Worm (Caenorhabditis elegans) whole organism, L4 larva: ENCODE data around the gene srz-12.

Source experiments
- F26F4.8 ChIP-seq: fragments of 200-800 bp; sonication (Bioruptor generic); conservative IDR thresholded peaks from 2 replicates; pipeline ENCODE4 v1.3.6; 2022; ENCODE audit warnings: missing genetic modification characterization, missing compliant biosample characterization
- F37D6.2 ChIP-seq: sonication (generic microtip); optimal IDR thresholded peaks from 2 replicates; lab custom pipeline; 2016; ENCODE audit warnings: mild to moderate bottlenecking, missing genetic modification characterization, missing compliant biosample characterization
- R02D3.7 ChIP-seq: fragments of 150-350 bp; sonication (generic microtip); optimal IDR thresholded peaks from 3 replicates; lab custom pipeline; 2014; ENCODE audit warnings: missing biosample characterization, missing genetic modification characterization
- T20F7.1 ChIP-seq: fragments of 200-800 bp; sonication (Bioruptor generic); optimal IDR thresholded peaks from 2 replicates; lab custom pipeline; 2018; ENCODE audit warnings: mild to moderate bottlenecking, missing genetic modification characterization, missing compliant biosample characterization
- Y48G9A.11 ChIP-seq: fragments of 200-800 bp; sonication (Bioruptor generic); IDR thresholded peaks from 2 replicates; pipeline ENCODE4 v1.3.6; 2022; ENCODE audit warnings: missing genetic modification reagents, missing genetic modification characterization, missing compliant biosample characterization
- Y75B8A.6 ChIP-seq: fragments of 200-800 bp; sonication (Bioruptor generic); IDR thresholded peaks from 2 replicates; pipeline ENCODE4 v1.3.6; 2022; ENCODE audit warnings: missing genetic modification reagents, missing genetic modification characterization, missing compliant biosample characterization
- attf-4 ChIP-seq: sonication (generic microtip); optimal IDR thresholded peaks from 3 replicates; lab custom pipeline; 2017; ENCODE audit warnings: missing biosample characterization, missing genetic modification characterization
- cey-2 ChIP-seq: sonication (generic microtip); optimal IDR thresholded peaks from 3 replicates; lab custom pipeline; 2017; ENCODE audit warnings: missing genetic modification characterization, mild to moderate bottlenecking, missing compliant biosample characterization, antibody characterized with exemption, borderline replicate concordance; ENCODE audit not compliant: insufficient read depth
- ctbp-1 ChIP-seq: fragments of 200-800 bp; sonication (Bioruptor generic); IDR thresholded peaks from 2 replicates; pipeline ENCODE4 v1.3.6; 2022; ENCODE audit warnings: missing genetic modification reagents, missing genetic modification characterization, missing compliant biosample characterization
- daf-16 ChIP-seq, 3 experiments: sonication (generic microtip); optimal IDR thresholded peaks; 2 replicates each; lab custom pipeline; 2016 to 2017; ENCODE audit warnings: missing genetic modification characterization in 3 of 3, missing genetic modification reagents in 3 of 3, mild to moderate bottlenecking in 2 of 3, missing compliant biosample characterization in 2 of 3, missing biosample characterization in 1 of 3, moderate library complexity in 1 of 3
- daf-19 ChIP-seq: fragments of 200-800 bp; sonication (Bioruptor generic); conservative IDR thresholded peaks from 2 replicates; pipeline ENCODE4 v1.3.6; 2022; ENCODE audit warnings: missing genetic modification characterization, missing compliant biosample characterization
- dmd-6 ChIP-seq: fragments of 200-800 bp; sonication (Bioruptor generic); IDR thresholded peaks from 2 replicates; pipeline ENCODE4 v1.3.6; 2022; ENCODE audit warnings: missing genetic modification reagents, missing genetic modification characterization, missing compliant biosample characterization
- dve-1 ChIP-seq: sonication (generic microtip); optimal IDR thresholded peaks from 2 replicates; lab custom pipeline; 2017; ENCODE audit warnings: antibody characterized with exemption, mild to moderate bottlenecking, missing genetic modification characterization, missing compliant biosample characterization; ENCODE audit not compliant: insufficient read depth
- hif-1 ChIP-seq, 2 experiments: sonication (generic microtip); optimal IDR thresholded peaks; 2 replicates each; lab custom pipeline; 2016 to 2017; ENCODE audit warnings: missing compliant biosample characterization in 2 of 2, missing genetic modification characterization in 2 of 2, missing genetic modification reagents in 2 of 2, missing genotype in 2 of 2, mild to moderate bottlenecking in 1 of 2
- hlh-11 ChIP-seq: fragments of 200-800 bp; sonication (Bioruptor generic); optimal IDR thresholded peaks from 2 replicates; lab custom pipeline; 2018; ENCODE audit warnings: mild to moderate bottlenecking, missing genetic modification characterization, missing compliant biosample characterization
- hlh-30 ChIP-seq: sonication (generic microtip); optimal IDR thresholded peaks from 2 replicates; lab custom pipeline; 2017; ENCODE audit warnings: antibody characterized with exemption, mild to moderate bottlenecking, missing genetic modification characterization, missing compliant biosample characterization; ENCODE audit not compliant: insufficient read depth
- lin-29 ChIP-seq: fragments of 200-800 bp; sonication (Bioruptor generic); IDR thresholded peaks from 2 replicates; pipeline ENCODE4 v1.3.6; 2022; ENCODE audit warnings: missing genetic modification reagents, missing genetic modification characterization, missing compliant biosample characterization
- lin-39 ChIP-seq: fragments of 150-350 bp; optimal IDR thresholded peaks from 2 replicates; lab custom pipeline; 2014; ENCODE audit warnings: missing biosample characterization, missing genetic modification reagents, missing genetic modification characterization
- lir-3 ChIP-seq: sonication (generic microtip); optimal IDR thresholded peaks from 2 replicates; lab custom pipeline; 2016; ENCODE audit warnings: mild to moderate bottlenecking, missing genetic modification characterization, missing compliant biosample characterization
- lsy-2 ChIP-seq, 2 experiments: fragments of 150-350 bp in 1 of 2; sonication (generic microtip) in 1 of 2; optimal IDR thresholded peaks; 2 replicates each; lab custom pipeline; 2014 to 2017; ENCODE audit warnings: missing biosample characterization in 2 of 2, missing genetic modification characterization in 2 of 2
- mdl-1 ChIP-seq, 2 experiments: fragments of 150-350 bp in 1 of 2; sonication (generic microtip) in 1 of 2; optimal IDR thresholded peaks; 2 replicates each; lab custom pipeline; 2014 to 2017; ENCODE audit warnings: missing biosample characterization in 2 of 2, missing genetic modification characterization in 2 of 2
- mdt-29 ChIP-seq: fragments of 200-800 bp; sonication (Bioruptor generic); IDR thresholded peaks from 2 replicates; pipeline ENCODE4 v1.3.6; 2022; ENCODE audit warnings: missing genetic modification reagents, missing genetic modification characterization, missing compliant biosample characterization
- mep-1 ChIP-seq: fragments of 150-350 bp; sonication (generic microtip); optimal IDR thresholded peaks from 3 replicates; lab custom pipeline; 2014; ENCODE audit warnings: missing biosample characterization, missing genetic modification characterization
- nhr-11 ChIP-seq: fragments of 150-350 bp; optimal IDR thresholded peaks from 2 replicates; lab custom pipeline; 2014; ENCODE audit warnings: missing biosample characterization, missing genetic modification characterization
- nhr-237 ChIP-seq: sonication (generic microtip); optimal IDR thresholded peaks from 2 replicates; lab custom pipeline; 2017; ENCODE audit warnings: missing biosample characterization, missing genetic modification characterization
- nhr-25 ChIP-seq: sonication (generic microtip); optimal IDR thresholded peaks from 2 replicates; lab custom pipeline; 2017; ENCODE audit warnings: missing genetic modification characterization, mild to moderate bottlenecking, missing compliant biosample characterization, antibody characterized with exemption, moderate library complexity, borderline replicate concordance; ENCODE audit not compliant: insufficient read depth
- nhr-28 ChIP-seq: fragments of 150-350 bp; optimal IDR thresholded peaks from 2 replicates; lab custom pipeline; 2014; ENCODE audit warnings: missing biosample characterization, missing genetic modification characterization
- nhr-48 ChIP-seq: sonication (generic microtip); optimal IDR thresholded peaks from 2 replicates; lab custom pipeline; 2016; ENCODE audit warnings: mild to moderate bottlenecking, missing genetic modification characterization, missing compliant biosample characterization
- nhr-6 ChIP-seq: fragments of 150-350 bp; optimal IDR thresholded peaks from 2 replicates; lab custom pipeline; 2014; ENCODE audit warnings: missing biosample characterization, missing genetic modification characterization
- nhr-76 ChIP-seq: fragments of 150-350 bp; optimal IDR thresholded peaks from 2 replicates; lab custom pipeline; 2014; ENCODE audit warnings: missing biosample characterization, missing genetic modification characterization
- pqm-1 ChIP-seq: sonication (generic microtip); optimal IDR thresholded peaks from 2 replicates; lab custom pipeline; 2017; ENCODE audit warnings: missing biosample characterization, missing genetic modification characterization
- rbr-2 ChIP-seq: sonication (generic microtip); optimal IDR thresholded peaks from 2 replicates; lab custom pipeline; 2016; ENCODE audit warnings: missing genotype, missing genetic modification characterization, missing compliant biosample characterization
- saeg-2 ChIP-seq: fragments of 200-800 bp; sonication (Bioruptor generic); IDR thresholded peaks from 2 replicates; pipeline ENCODE4 v1.3.6; 2022; ENCODE audit warnings: missing genetic modification reagents, missing genetic modification characterization, missing compliant biosample characterization
- snpc-1.2 ChIP-seq: fragments of 200-800 bp; sonication (Bioruptor generic); IDR thresholded peaks from 2 replicates; pipeline ENCODE4 v1.3.6; 2022; ENCODE audit warnings: missing genetic modification reagents, missing genetic modification characterization, missing compliant biosample characterization
- spr-3 ChIP-seq: fragments of 200-800 bp; sonication (Bioruptor generic); optimal IDR thresholded peaks from 2 replicates; lab custom pipeline; 2018; ENCODE audit warnings: mild to moderate bottlenecking, missing genetic modification characterization, missing compliant biosample characterization
- tra-1 ChIP-seq: fragments of 200-800 bp; sonication (Bioruptor generic); IDR thresholded peaks from 2 replicates; pipeline ENCODE4 v1.3.6; 2022; ENCODE audit warnings: missing genetic modification reagents, missing genetic modification characterization, missing compliant biosample characterization
- unc-39 ChIP-seq: sonication (generic microtip); optimal IDR thresholded peaks from 2 replicates; lab custom pipeline; 2017; ENCODE audit warnings: missing biosample characterization, missing genetic modification characterization
- unc-62 ChIP-seq, 3 experiments: fragments of 150-350 bp in 1 of 3; sonication (generic microtip); optimal IDR thresholded peaks in 2 of 3; peaks in 1 of 3; 1 replicate in 1 of 3; 2 replicates in 2 of 3; lab custom pipeline; 2014 to 2017; ENCODE audit warnings: missing biosample characterization in 3 of 3, missing genetic modification characterization in 3 of 3, missing genetic modification reagents in 3 of 3, missing genotype in 1 of 3
- zfp-2 ChIP-seq: sonication (generic microtip); optimal IDR thresholded peaks from 2 replicates; lab custom pipeline; 2016; ENCODE audit warnings: mild to moderate bottlenecking, missing genetic modification characterization, missing compliant biosample characterization
- zip-11 ChIP-seq: fragments of 200-800 bp; sonication (Bioruptor generic); IDR thresholded peaks from 2 replicates; pipeline ENCODE4 v1.3.6; 2022; ENCODE audit warnings: missing genetic modification characterization, missing compliant biosample characterization
- zip-2 ChIP-seq: fragments of 150-350 bp; optimal IDR thresholded peaks from 2 replicates; lab custom pipeline; 2014; ENCODE audit warnings: missing biosample characterization, missing genetic modification characterization
- ztf-11 ChIP-seq: fragments of 150-350 bp; optimal IDR thresholded peaks from 2 replicates; lab custom pipeline; 2014; ENCODE audit warnings: missing biosample characterization, missing genetic modification characterization

The srz-12 gene

DNA sequence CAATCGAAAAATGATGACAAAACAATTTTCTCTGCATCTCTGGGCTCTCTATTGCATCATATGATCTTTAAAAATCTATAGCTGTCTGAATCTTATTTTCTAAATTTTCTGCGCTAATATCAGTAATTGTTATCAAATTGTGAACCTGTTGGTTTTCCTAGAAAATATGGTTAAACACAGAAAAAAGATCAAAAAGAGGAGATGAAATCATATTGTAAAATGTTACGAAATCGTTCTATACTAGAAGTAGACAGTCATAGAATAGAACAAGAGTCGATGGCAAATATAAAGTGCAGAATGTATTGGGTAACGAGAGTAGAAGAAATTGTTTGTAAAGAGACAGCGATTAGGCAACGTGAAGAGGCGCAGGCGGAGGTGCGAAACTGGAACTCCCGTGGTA lies 18.2 kb upstream of the srz-12 start (continued):
- TF ChIP-seq unc-39 (tag; lab: Kevin White, UChicago) = no peak
- TF ChIP-seq Y75B8A.6 (GFP tag; lab: Robert Waterston, UW) = 0 out of 2 replicates have a peak, but pooled peaks have one; percentile 29
- TF ChIP-seq mdt-29 (GFP tag; lab: Robert Waterston, UW) = no peak
- no peak for TF ChIP-seq nhr-25
- peak; percentile 17 for TF ChIP-seq pqm-1 (tag; lab: Kevin White, UChicago)
- peak; percentile 20 for TF ChIP-seq T20F7.1 (GFP tag; lab: Kevin White, UChicago)
- TF ChIP-seq dve-1 (tag; lab: Kevin White, UChicago) = peak; percentile 69
- peak; percentile 28 for TF ChIP-seq nhr-6 (tag; lab: Kevin White, UChicago)
- TF ChIP-seq zip-2 (tag; lab: Kevin White, UChicago) = peak; percentile 73

DNA sequence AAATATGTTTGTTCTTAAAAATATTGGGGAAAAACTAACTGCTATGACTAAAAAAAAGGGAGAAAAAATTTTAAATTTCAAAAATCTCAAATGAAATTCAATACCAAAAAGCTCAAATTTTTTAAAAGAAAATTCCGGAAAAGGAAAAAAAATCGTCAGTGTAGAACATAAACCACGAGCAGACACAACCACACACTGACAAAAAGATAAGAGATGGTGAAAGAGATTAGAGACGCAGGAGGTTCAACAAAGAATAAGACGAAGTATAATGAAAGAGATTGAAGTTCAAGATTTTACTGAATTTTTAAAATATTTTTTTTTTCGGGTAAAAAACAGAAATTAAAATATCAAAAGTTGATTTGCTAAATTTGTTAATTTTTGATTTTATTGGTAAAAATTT lies 17.5 kb upstream of the srz-12 start:
- TF ChIP-seq hlh-30 (peak; percentile 40), F26F4.8 (no peak), nhr-76 (tag; lab: Kevin White, UChicago) (no peak), zfp-2 (tag; lab: Kevin White, UChicago) (no peak), lin-29 (GFP tag; lab: Robert Waterston, UW) (no peak), hlh-11 (tag; lab: Kevin White, UChicago) (peak; percentile 6), nhr-48 (tag; lab: Kevin White, UChicago) (no peak), lsy-2 (tag; optimal IDR thresholded peaks at IDR 0.05; lab: Kevin White, UChicago) (peak in 1 of 2 experiments; percentile 14), nhr-28 (tag; lab: Kevin White, UChicago) (peak; percentile 81), rbr-2 (no peak), mep-1 (tag; lab: Kevin White, UChicago) (peak; percentile 16), nhr-25 (no peak), dmd-6 (GFP tag; lab: Robert Waterston, UW) (peak; percentile 82), mdl-1 (tag; optimal IDR thresholded peaks at IDR 0.05; lab: Kevin White, UChicago) (peak in 1 of 2 experiments; percentile 36), unc-62 (GFP tag; optimal IDR thresholded peaks at IDR 0.05 in 1 of 2; lab: Kevin White, UChicago) (no peak), unc-62 (tag; optimal IDR thresholded peaks at IDR 0.05; lab: Kevin White, UChicago) (no peak), Y48G9A.11 (GFP tag; lab: Robert Waterston, UW) (no peak), attf-4 (tag; lab: Kevin White, UChicago) (no peak), dve-1 (tag; lab: Kevin White, UChicago) (peak; percentile 55), cey-2 (no peak), daf-19 (no peak), hif-1 (tag; optimal IDR thresholded peaks at IDR 0.05; lab: Kevin White, UChicago) (no peak), Y75B8A.6 (GFP tag; lab: Robert Waterston, UW) (no peak), nhr-237 (tag; lab: Kevin White, UChicago) (no peak), F37D6.2 (tag; lab: Kevin White, UChicago) (no peak), pqm-1 (tag; lab: Kevin White, UChicago) (peak; percentile 59), spr-3 (GFP tag; lab: Kevin White, UChicago) (no peak), daf-16 (GFP tag; optimal IDR thresholded peaks at IDR 0.05; lab: Kevin White, UChicago) (no peak), daf-16 (tag; optimal IDR thresholded peaks at IDR 0.05; lab: Kevin White, UChicago) (peak; percentile 26)

DNA sequence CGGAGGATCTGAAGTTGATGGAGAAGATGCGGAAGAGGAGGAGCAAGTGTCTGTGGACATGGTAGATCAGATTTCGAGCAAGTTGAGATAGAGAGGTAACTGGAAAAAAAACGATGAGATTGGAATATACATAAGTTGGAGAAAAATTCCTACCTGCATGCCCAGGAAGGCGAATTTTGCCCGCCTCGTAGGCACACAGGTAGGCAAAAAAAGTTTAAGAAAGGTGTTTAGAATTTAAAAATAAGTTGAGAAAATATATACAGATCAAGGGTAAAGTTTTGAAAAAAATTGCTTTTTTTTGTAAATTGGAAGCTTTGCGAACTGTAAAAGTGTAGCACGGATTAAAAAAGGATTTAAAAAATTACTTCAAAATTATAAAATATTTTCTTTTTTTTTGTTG lies 17.0 kb upstream of the srz-12 start, which contains the start of gene nhr-84:
nhr-84 (minus strand) TSS at position 101 of the 400 bp plus-strand sequence.
- TF ChIP-seq lin-39 (tag; lab: Kevin White, UChicago) = no peak
- TF ChIP-seq zip-11 (GFP tag; lab: Robert Waterston, UW) = no peak
- TF ChIP-seq mdl-1 (tag; optimal IDR thresholded peaks at IDR 0.05; lab: Kevin White, UChicago) = no peak
- no peak for TF ChIP-seq dmd-6 (GFP tag; lab: Robert Waterston, UW)
- no peak for TF ChIP-seq lir-3 (tag; lab: Kevin White, UChicago)
- TF ChIP-seq nhr-11 = no peak
- no peak for TF ChIP-seq saeg-2 (GFP tag; lab: Robert Waterston, UW)
- TF ChIP-seq pqm-1 (tag; lab: Kevin White, UChicago) = no peak
- no peak for TF ChIP-seq tra-1
- no peak for TF ChIP-seq R02D3.7
- TF ChIP-seq ztf-11 (tag; lab: Kevin White, UChicago) = no peak
- no peak for TF ChIP-seq snpc-1.2
- TF ChIP-seq nhr-237 (tag; lab: Kevin White, UChicago) = no peak
- TF ChIP-seq mdt-29 (GFP tag; lab: Robert Waterston, UW) = no peak
- no peak for TF ChIP-seq nhr-76 (tag; lab: Kevin White, UChicago)
- no peak for TF ChIP-seq ctbp-1 (GFP tag; lab: Robert Waterston, UW)
- TF ChIP-seq, all 104 proteins: peak for 0
